Worm (Caenorhabditis elegans): ENCODE data around the gene F42A10.7.
A peak's percentile ranks its signal among the peaks of the same experiment; 100 is the strongest.

The F42A10.7 gene

ce11 chrIII:6158642-6159475 lies 19.6 kb downstream of the F42A10.7 start, which contains the start of gene nfm-1:
Gene nfm-1, plus strand, starts transcription at chrIII:6159453.
- TF ChIP-seq ceh-13 (GFP tag; optimal IDR thresholded peaks at IDR 0.05) = peak; percentile 83
- no peak for TF ChIP-seq ama-1 (optimal IDR thresholded peaks at IDR 0.05)
- TF ChIP-seq aly-1 (tag; optimal IDR thresholded peaks at IDR 0.05) = peak; percentile 71
- peak; percentile 95 for TF ChIP-seq scrt-1 (GFP tag; IDR thresholded peaks at IDR 0.05)
- TF ChIP-seq hnd-1 (tag; optimal IDR thresholded peaks at IDR 0.05) = peak; percentile 81
- peak; percentile 87 for TF ChIP-seq tbx-37 (GFP tag; conservative IDR thresholded peaks at IDR 0.05)
- TF ChIP-seq sea-1 (GFP tag; conservative IDR thresholded peaks at IDR 0.05) = peak; percentile 94
- TF ChIP-seq pes-1 (GFP tag; IDR thresholded peaks at IDR 0.05) = peak; percentile 94
- peak; percentile 92 for TF ChIP-seq F13C5.2 (tag; optimal IDR thresholded peaks at IDR 0.05)
- TF ChIP-seq tbx-11 (GFP tag; IDR thresholded peaks at IDR 0.05) = peak; percentile 87
- TF ChIP-seq hmbx-1 (tag; optimal IDR thresholded peaks at IDR 0.05) = peak; percentile 72
- TF ChIP-seq ets-7 (tag; optimal IDR thresholded peaks at IDR 0.05) = no peak
- TF ChIP-seq B0310.2 (tag; optimal IDR thresholded peaks at IDR 0.05) = peak; percentile 88
- peak; percentile 88 for TF ChIP-seq hmg-4 (GFP tag; optimal IDR thresholded peaks at IDR 0.05)
- peak; percentile 74 for TF ChIP-seq tra-4 (tag; optimal IDR thresholded peaks at IDR 0.05)
- peak; percentile 91 for TF ChIP-seq ceh-36 (tag; optimal IDR thresholded peaks at IDR 0.05)
- TF ChIP-seq flt-1 (GFP tag; IDR thresholded peaks at IDR 0.05) = peak; percentile 93

DNA sequence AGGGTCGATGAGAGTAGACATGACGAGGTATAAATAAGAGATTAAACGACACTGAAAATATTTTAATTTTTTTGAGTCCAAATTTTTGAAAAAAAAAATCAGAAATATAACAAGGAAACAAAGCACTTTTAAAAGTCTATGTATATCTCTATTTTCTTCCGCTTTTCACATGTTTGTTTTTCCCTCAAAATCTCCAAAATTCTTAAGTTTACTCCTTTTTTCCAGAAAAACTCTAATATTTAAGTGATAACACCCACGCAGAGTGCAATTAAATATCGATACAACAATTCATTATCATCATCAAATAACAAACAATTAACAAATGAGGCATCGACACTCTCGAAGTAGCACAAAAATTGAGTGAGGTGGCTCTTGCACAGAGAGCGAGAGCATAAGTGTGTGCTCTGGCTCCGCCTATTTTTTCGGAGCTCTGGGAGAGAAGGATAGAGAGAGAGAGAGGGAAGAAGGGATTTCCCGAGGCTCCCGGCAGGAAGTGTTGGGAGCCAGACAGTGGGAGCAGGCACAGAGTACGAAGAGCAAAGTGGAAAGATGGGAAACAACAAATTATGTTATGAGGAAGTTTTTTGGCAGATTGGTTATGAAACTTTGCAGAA lies 20.7 kb downstream of the F42A10.7 start, which contains the start of gene anmt-2:
TSS of gene anmt-2 (minus strand) at position 51 of the 614 bp plus-strand sequence.
- TF ChIP-seq pes-1 (GFP tag; IDR thresholded peaks at IDR 0.05) (no peak), tbx-11 (GFP tag; IDR thresholded peaks at IDR 0.05) (no peak), tra-4 (tag; optimal IDR thresholded peaks at IDR 0.05) (no peak), ama-1 (optimal IDR thresholded peaks at IDR 0.05) (no peak), F13C5.2 (tag; optimal IDR thresholded peaks at IDR 0.05) (no peak), aly-1 (tag; optimal IDR thresholded peaks at IDR 0.05) (no peak), ets-7 (tag; optimal IDR thresholded peaks at IDR 0.05) (no peak)

ce11 chrIII:6155787-6156186 lies 22.7 kb downstream of the F42A10.7 start:
- TF ChIP-seq sea-1 (GFP tag; conservative IDR thresholded peaks at IDR 0.05) (no peak), F13C5.2 (tag; optimal IDR thresholded peaks at IDR 0.05) (no peak), aly-1 (tag; optimal IDR thresholded peaks at IDR 0.05) (no peak), tbx-11 (GFP tag; IDR thresholded peaks at IDR 0.05) (no peak), tbx-37 (GFP tag; conservative IDR thresholded peaks at IDR 0.05) (no peak), B0310.2 (tag; optimal IDR thresholded peaks at IDR 0.05) (no peak), flt-1 (GFP tag; IDR thresholded peaks at IDR 0.05) (no peak), tra-4 (tag; optimal IDR thresholded peaks at IDR 0.05) (no peak), hmbx-1 (tag; optimal IDR thresholded peaks at IDR 0.05) (no peak), pes-1 (GFP tag; IDR thresholded peaks at IDR 0.05) (no peak), scrt-1 (GFP tag; IDR thresholded peaks at IDR 0.05) (no peak), hnd-1 (tag; optimal IDR thresholded peaks at IDR 0.05) (no peak)

ce11 chrIII:6154586-6154985 lies 23.9 kb downstream of the F42A10.7 start:
- TF ChIP-seq pes-1 (GFP tag; IDR thresholded peaks at IDR 0.05) (no peak), tbx-37 (GFP tag; conservative IDR thresholded peaks at IDR 0.05) (no peak), scrt-1 (GFP tag; IDR thresholded peaks at IDR 0.05) (no peak), hmbx-1 (tag; optimal IDR thresholded peaks at IDR 0.05) (no peak), ets-7 (tag; optimal IDR thresholded peaks at IDR 0.05) (no peak), tbx-11 (GFP tag; IDR thresholded peaks at IDR 0.05) (no peak), flt-1 (GFP tag; IDR thresholded peaks at IDR 0.05) (no peak), ceh-13 (GFP tag; optimal IDR thresholded peaks at IDR 0.05) (no peak), aly-1 (tag; optimal IDR thresholded peaks at IDR 0.05) (no peak), hnd-1 (tag; optimal IDR thresholded peaks at IDR 0.05) (no peak), sea-1 (GFP tag; conservative IDR thresholded peaks at IDR 0.05) (no peak), ama-1 (optimal IDR thresholded peaks at IDR 0.05) (no peak), ceh-36 (tag; optimal IDR thresholded peaks at IDR 0.05) (no peak), F13C5.2 (tag; optimal IDR thresholded peaks at IDR 0.05) (no peak), B0310.2 (tag; optimal IDR thresholded peaks at IDR 0.05) (no peak)

ce11 chrIII:6149467-6150072 lies 28.9 kb downstream of the F42A10.7 start, which contains the start of the genes wht-7 and Y42G9A.1:
Gene wht-7, minus strand, starts transcription at chrIII:6149597.
Gene Y42G9A.1, plus strand, starts transcription at chrIII:6149961.
- TF ChIP-seq pes-1 (GFP tag; IDR thresholded peaks at IDR 0.05) (no peak), hmg-4 (GFP tag; optimal IDR thresholded peaks at IDR 0.05) (no peak), ceh-36 (tag; optimal IDR thresholded peaks at IDR 0.05) (no peak), F13C5.2 (tag; optimal IDR thresholded peaks at IDR 0.05) (no peak), scrt-1 (GFP tag; IDR thresholded peaks at IDR 0.05) (no peak), ets-7 (tag; optimal IDR thresholded peaks at IDR 0.05) (no peak), flt-1 (GFP tag; IDR thresholded peaks at IDR 0.05) (no peak), tbx-37 (GFP tag; conservative IDR thresholded peaks at IDR 0.05) (no peak), B0310.2 (tag; optimal IDR thresholded peaks at IDR 0.05) (no peak), tbx-11 (GFP tag; IDR thresholded peaks at IDR 0.05) (no peak), tra-4 (tag; optimal IDR thresholded peaks at IDR 0.05) (no peak), ceh-13 (GFP tag; optimal IDR thresholded peaks at IDR 0.05) (no peak)

DNA sequence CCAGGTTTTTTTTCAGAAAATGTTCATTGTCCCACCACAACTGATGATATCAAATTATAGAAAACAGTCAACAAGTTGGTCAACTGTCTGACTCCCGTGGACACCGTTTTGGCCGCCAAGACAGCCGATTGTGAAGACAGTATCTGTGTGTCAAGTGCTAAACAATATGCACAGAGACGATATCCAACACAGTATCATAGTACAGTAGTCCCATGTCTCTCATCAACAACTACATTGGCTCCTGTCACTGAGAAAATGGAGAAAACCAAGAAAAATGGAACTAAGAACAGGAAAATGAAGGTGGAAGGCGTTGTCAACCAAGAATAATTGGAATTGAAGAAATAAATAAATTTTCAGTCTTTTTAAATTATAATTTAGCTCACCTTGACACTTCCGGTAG lies 29.8 kb downstream of the F42A10.7 start:
- TF ChIP-seq tbx-11 (GFP tag; IDR thresholded peaks at IDR 0.05) = no peak
- TF ChIP-seq F13C5.2 (tag; optimal IDR thresholded peaks at IDR 0.05) = no peak
- TF ChIP-seq ama-1 (optimal IDR thresholded peaks at IDR 0.05) = no peak
- TF ChIP-seq ceh-13 (GFP tag; optimal IDR thresholded peaks at IDR 0.05) = no peak
- TF ChIP-seq aly-1 (tag; optimal IDR thresholded peaks at IDR 0.05) = no peak
- TF ChIP-seq tra-4 (tag; optimal IDR thresholded peaks at IDR 0.05) = no peak
- no peak for TF ChIP-seq ets-7 (tag; optimal IDR thresholded peaks at IDR 0.05)
- no peak for TF ChIP-seq sea-1 (GFP tag; conservative IDR thresholded peaks at IDR 0.05)
- no peak for TF ChIP-seq scrt-1 (GFP tag; IDR thresholded peaks at IDR 0.05)
- no peak for TF ChIP-seq hnd-1 (tag; optimal IDR thresholded peaks at IDR 0.05)
- no peak for TF ChIP-seq tbx-37 (GFP tag; conservative IDR thresholded peaks at IDR 0.05)
